Fruit fly (Drosophila melanogaster) whole organism, embryonic: Measurements from ENCODE around the gene Tlk.
A peak's percentile ranks its signal among the peaks of the same experiment; 100 is the strongest.

Source experiments
- Aef1 ChIP-seq: fragments of 200-800 bp; sonication (Bioruptor generic); IDR thresholded peaks from 3 replicates; pipeline ENCODE4 v1.3.6; 2022; ENCODE audit warnings: missing biosample characterization, missing genetic modification characterization
- Bteb2 ChIP-seq: fragments of 200-800 bp; sonication (Bioruptor generic); optimal IDR thresholded peaks from 2 replicates; lab custom pipeline; 2016; ENCODE audit warnings: missing biosample characterization, missing genetic modification characterization
- CG10565 ChIP-seq: fragments of 200-800 bp; sonication (Bioruptor generic); optimal IDR thresholded peaks from 3 replicates; lab custom pipeline; 2016; ENCODE audit warnings: missing biosample characterization, mild to moderate bottlenecking, missing genetic modification characterization
- CG10959 ChIP-seq: fragments of 200-800 bp; sonication (Bioruptor generic); IDR thresholded peaks from 2 replicates; pipeline ENCODE4 v1.3.6; 2022; ENCODE audit warnings: missing biosample characterization, missing genetic modification characterization
- CG14050 ChIP-seq: fragments of 200-800 bp; sonication (Bioruptor generic); IDR thresholded peaks from 3 replicates; pipeline ENCODE4 v1.3.6; 2022; ENCODE audit warnings: missing biosample characterization, missing genetic modification characterization
- CG14860 ChIP-seq: fragments of 200-800 bp; sonication (Bioruptor generic); IDR thresholded peaks from 3 replicates; pipeline ENCODE4 v1.3.6; 2022; ENCODE audit warnings: missing biosample characterization, missing genetic modification characterization; ENCODE audit not compliant: partially characterized antibody
- CG15479 ChIP-seq: fragments of 200-800 bp; sonication (Bioruptor generic); optimal IDR thresholded peaks from 3 replicates; lab custom pipeline; 2019; ENCODE audit warnings: missing biosample characterization, mild to moderate bottlenecking, missing genetic modification characterization, moderate library complexity
- CG1602 ChIP-seq: fragments of 200-800 bp; sonication (Bioruptor generic); optimal IDR thresholded peaks from 3 replicates; lab custom pipeline; 2016; ENCODE audit warnings: missing biosample characterization, missing genetic modification characterization
- CG16813 ChIP-seq: fragments of 200-800 bp; sonication (Bioruptor generic); IDR thresholded peaks from 3 replicates; pipeline ENCODE4 v1.3.6; 2022; ENCODE audit warnings: missing biosample characterization, missing genetic modification characterization; ENCODE audit not compliant: partially characterized antibody
- CG16863 ChIP-seq: fragments of 200-800 bp; sonication (Bioruptor generic); optimal IDR thresholded peaks from 3 replicates; lab custom pipeline; 2016; ENCODE audit warnings: missing biosample characterization, missing genetic modification characterization
- CG17328 ChIP-seq: fragments of 200-800 bp; sonication (Bioruptor generic); IDR thresholded peaks from 2 replicates; pipeline ENCODE4 v1.3.6; 2022; ENCODE audit warnings: missing biosample characterization, missing genetic modification characterization
- CG2116 ChIP-seq: fragments of 200-800 bp; sonication (Bioruptor generic); optimal IDR thresholded peaks from 3 replicates; lab custom pipeline; 2018; ENCODE audit warnings: missing biosample characterization, mild to moderate bottlenecking, missing genetic modification characterization
- CG2678 ChIP-seq: fragments of 200-800 bp; sonication (Bioruptor generic); optimal IDR thresholded peaks from 3 replicates; lab custom pipeline; 2019; ENCODE audit warnings: missing biosample characterization, mild to moderate bottlenecking, missing genetic modification characterization, moderate library complexity
- CG32767 ChIP-seq: fragments of 200-800 bp; sonication (Bioruptor generic); IDR thresholded peaks from 2 replicates; pipeline ENCODE4 v1.3.6; 2022; ENCODE audit warnings: missing biosample characterization, missing genetic modification characterization
- CG32772 ChIP-seq: fragments of 200-800 bp; sonication (Bioruptor generic); IDR thresholded peaks from 2 replicates; pipeline ENCODE4 v1.3.6; 2022; ENCODE audit warnings: missing biosample characterization, missing genetic modification characterization
- CG34376 ChIP-seq: fragments of 200-800 bp; sonication (Bioruptor generic); optimal IDR thresholded peaks from 2 replicates; lab custom pipeline; 2018; ENCODE audit warnings: missing biosample characterization, mild to moderate bottlenecking, missing genetic modification characterization
- CG7839 ChIP-seq: fragments of 200-800 bp; sonication (Bioruptor generic); optimal IDR thresholded peaks from 3 replicates; lab custom pipeline; 2018; ENCODE audit warnings: missing biosample characterization, mild to moderate bottlenecking, missing genetic modification characterization, moderate library complexity
- Chrac-16 ChIP-seq: fragments of 200-800 bp; sonication (Bioruptor generic); optimal IDR thresholded peaks from 3 replicates; lab custom pipeline; 2016; ENCODE audit warnings: missing biosample characterization, missing genetic modification characterization
- D19A ChIP-seq: fragments of 200-800 bp; optimal IDR thresholded peaks from 3 replicates; lab custom pipeline; 2019; ENCODE audit warnings: missing biosample characterization, mild to moderate bottlenecking, missing genetic modification characterization, moderate library complexity
- Drgx ChIP-seq: fragments of 200-800 bp; sonication (Bioruptor generic); IDR thresholded peaks from 2 replicates; pipeline ENCODE4 v1.3.6; 2022; ENCODE audit warnings: missing biosample characterization, missing genetic modification characterization
- Eip74EF ChIP-seq, 2 experiments: fragments of 200-800 bp in 1 of 2; fragments of >200 bp in 1 of 2; sonication (Bioruptor generic) in 1 of 2; optimal IDR thresholded peaks; 2 replicates each; lab custom pipeline; 2017 to 2019; ENCODE audit warnings: missing biosample characterization in 2 of 2, missing genetic modification characterization in 2 of 2, mild to moderate bottlenecking in 1 of 2, moderate library complexity in 1 of 2
- Fer2 ChIP-seq: fragments of 200-800 bp; sonication (Bioruptor generic); optimal IDR thresholded peaks from 2 replicates; lab custom pipeline; 2018; ENCODE audit warnings: missing biosample characterization, mild to moderate bottlenecking, missing genetic modification characterization, moderate library complexity
- HmgD ChIP-seq: fragments of 200-800 bp; sonication (Bioruptor generic); optimal IDR thresholded peaks from 3 replicates; lab custom pipeline; 2016; ENCODE audit warnings: missing biosample characterization, missing genetic modification characterization
- Hmx ChIP-seq: fragments of 200-800 bp; sonication (Bioruptor generic); optimal IDR thresholded peaks from 2 replicates; lab custom pipeline; 2016; ENCODE audit warnings: missing biosample characterization, missing genetic modification characterization
- Max ChIP-seq: fragments of 200-800 bp; sonication (Bioruptor generic); optimal IDR thresholded peaks from 2 replicates; lab custom pipeline; 2016; ENCODE audit warnings: missing biosample characterization, mild to moderate bottlenecking, missing genetic modification characterization
- Neu2 ChIP-seq: fragments of 200-800 bp; sonication (Bioruptor generic); optimal IDR thresholded peaks from 3 replicates; lab custom pipeline; 2016; ENCODE audit warnings: missing biosample characterization, missing genetic modification characterization, borderline replicate concordance
- YL-1 ChIP-seq: fragments of 200-800 bp; sonication (Bioruptor generic); optimal IDR thresholded peaks from 3 replicates; lab custom pipeline; 2017; ENCODE audit warnings: missing biosample characterization, mild to moderate bottlenecking, missing genetic modification characterization
- cato ChIP-seq: fragments of 200-800 bp; sonication (Bioruptor generic); optimal IDR thresholded peaks from 2 replicates; lab custom pipeline; 2016; ENCODE audit warnings: missing biosample characterization, missing genetic modification characterization, borderline replicate concordance
- corto ChIP-seq: fragments of 200-800 bp; sonication (Bioruptor generic); optimal IDR thresholded peaks from 2 replicates; lab custom pipeline; 2016; ENCODE audit warnings: missing biosample characterization, mild to moderate bottlenecking, missing genetic modification characterization, moderate library complexity
- crc ChIP-seq: fragments of 200-800 bp; sonication (Bioruptor generic); optimal IDR thresholded peaks from 2 replicates; lab custom pipeline; 2016; ENCODE audit warnings: missing biosample characterization, missing genetic modification characterization
- crp ChIP-seq, 2 experiments: fragments of 200-800 bp; sonication (Bioruptor generic); optimal IDR thresholded peaks; 2 replicates in 1 of 2; 3 replicates in 1 of 2; lab custom pipeline; 2017; ENCODE audit warnings: missing biosample characterization in 2 of 2, missing genetic modification characterization in 2 of 2, mild to moderate bottlenecking in 1 of 2, moderate library complexity in 1 of 2
- disco-r ChIP-seq: fragments of 200-800 bp; sonication (Bioruptor generic); optimal IDR thresholded peaks from 2 replicates; lab custom pipeline; 2016; ENCODE audit warnings: missing biosample characterization, missing genetic modification characterization
- grn ChIP-seq: fragments of 200-800 bp; sonication (Bioruptor generic); optimal IDR thresholded peaks from 3 replicates; lab custom pipeline; 2017; ENCODE audit warnings: missing biosample characterization, missing genetic modification characterization
- gro ChIP-seq: fragments of 200-800 bp; sonication (Bioruptor generic); optimal IDR thresholded peaks from 2 replicates; lab custom pipeline; 2016; ENCODE audit warnings: missing biosample characterization, missing genetic modification characterization
- hb ChIP-seq: fragments of 200-800 bp; sonication (Bioruptor generic); IDR thresholded peaks from 3 replicates; pipeline ENCODE4 v1.3.6; 2022; ENCODE audit warnings: missing biosample characterization, missing genetic modification characterization; ENCODE audit not compliant: partially characterized antibody
- pan ChIP-seq, 4 experiments: fragments of >200 bp in 3 of 4; fragments of 200-800 bp in 1 of 4; sonication (Bioruptor generic) in 1 of 4; optimal IDR thresholded peaks in 3 of 4; IDR thresholded peaks in 1 of 4; 2 replicates each; pipeline versions ENCODE4 v1.3.6 to Lab custom; 2017 to 2022; ENCODE audit warnings: missing biosample characterization in 2 of 4, missing genetic modification characterization in 2 of 4, mixed read lengths in 1 of 4
- pros ChIP-seq: fragments of 200-800 bp; sonication (Bioruptor generic); optimal IDR thresholded peaks from 3 replicates; lab custom pipeline; 2019; ENCODE audit warnings: missing biosample characterization, mild to moderate bottlenecking, missing genetic modification characterization, moderate library complexity
- salm ChIP-seq: fragments of 200-800 bp; sonication (Bioruptor generic); optimal IDR thresholded peaks from 2 replicates; lab custom pipeline; 2018; ENCODE audit warnings: missing biosample characterization, mild to moderate bottlenecking, missing genetic modification characterization
- sim ChIP-seq: fragments of 200-800 bp; sonication (Bioruptor generic); IDR thresholded peaks from 2 replicates; pipeline ENCODE4 v1.3.6; 2022; ENCODE audit warnings: missing biosample characterization, missing genetic modification characterization
- sna ChIP-seq: fragments of 200-800 bp; sonication (Bioruptor generic); IDR thresholded peaks from 2 replicates; pipeline ENCODE4 v1.3.6; 2022; ENCODE audit warnings: missing biosample characterization, missing genetic modification characterization; ENCODE audit not compliant: partially characterized antibody
- so ChIP-seq: fragments of 200-800 bp; sonication (Bioruptor generic); IDR thresholded peaks from 3 replicates; pipeline ENCODE4 v1.3.6; 2022; ENCODE audit warnings: missing biosample characterization, missing genetic modification characterization
- sqz ChIP-seq: fragments of 200-800 bp; sonication (Bioruptor generic); optimal IDR thresholded peaks from 3 replicates; lab custom pipeline; 2018; ENCODE audit warnings: missing biosample characterization, mild to moderate bottlenecking, missing genetic modification characterization
- stc ChIP-seq: fragments of 200-800 bp; sonication (Bioruptor generic); IDR thresholded peaks from 2 replicates; pipeline ENCODE4 v1.3.6; 2022; ENCODE audit warnings: missing biosample characterization, missing genetic modification characterization
- tgo ChIP-seq: fragments of 200-800 bp; sonication (Bioruptor generic); IDR thresholded peaks from 3 replicates; pipeline ENCODE4 v1.3.6; 2022; ENCODE audit warnings: missing biosample characterization, missing genetic modification characterization
- tna ChIP-seq: fragments of 200-800 bp; sonication (Bioruptor generic); IDR thresholded peaks from 2 replicates; pipeline ENCODE4 v1.3.6; 2022; ENCODE audit warnings: missing biosample characterization, missing genetic modification characterization; ENCODE audit not compliant: partially characterized antibody
- trem ChIP-seq: fragments of 200-800 bp; optimal IDR thresholded peaks from 3 replicates; lab custom pipeline; 2019; ENCODE audit warnings: missing biosample characterization, mild to moderate bottlenecking, missing genetic modification characterization, moderate library complexity

Gene Tlk

dm6 chrX:3691623-3692553 lies 27.9 kb upstream of the Tlk start (continued):
- TF ChIP-seq hb (GFP tag; lab: Robert Waterston, UW) (no peak), salm (peak; percentile 64), pan (optimal IDR thresholded peaks at IDR 0.05; lab: Kevin White, UChicago) (no peak), pan (GFP tag; optimal IDR thresholded peaks at IDR 0.05 in 1 of 2, IDR thresholded peaks at IDR 0.05 in 1 of 2) (peak in 1 of 2 experiments; percentile 87), CG32767 (GFP tag; lab: Robert Waterston, UW) (0 out of 2 replicates have a peak, but pooled peaks have one; percentile 44), Chrac-16 (GFP tag; lab: Kevin White, UChicago) (peak; percentile 72), crc (GFP tag; lab: Kevin White, UChicago) (peak; percentile 42), CG34376 (GFP tag; lab: Kevin White, UChicago) (peak; percentile 35), CG14050 (peak; percentile 78), CG16813 (no peak), stc (GFP tag; lab: Robert Waterston, UW) (peak; percentile 77; the same call in 1 of the 2 replicates), tgo (GFP tag; lab: Robert Waterston, UW) (peak; percentile 76), Neu2 (GFP tag; lab: Kevin White, UChicago) (no peak), CG2678 (peak; percentile 85), YL-1 (GFP tag; lab: Kevin White, UChicago) (peak; percentile 38), D19A (tag; lab: Kevin White, UChicago) (peak; percentile 72), CG2116 (GFP tag; lab: Kevin White, UChicago) (peak; percentile 26), Max (GFP tag; lab: Kevin White, UChicago) (peak; percentile 33), CG10565 (GFP tag; lab: Kevin White, UChicago) (no peak), CG7839 (tag; lab: Kevin White, UChicago) (peak; percentile 86), CG1602 (GFP tag; lab: Kevin White, UChicago) (peak; percentile 73), sim (GFP tag; lab: Robert Waterston, UW) (0 out of 2 replicates have a peak, but pooled peaks have one; percentile 46), sna (GFP tag; lab: Robert Waterston, UW) (no peak), HmgD (GFP tag; lab: Kevin White, UChicago) (no peak), CG16863 (peak; percentile 76), so (GFP tag; lab: Robert Waterston, UW) (no peak; the same call in 2 of the 3 replicates), gro (GFP tag; lab: Kevin White, UChicago) (peak; percentile 46), Hmx (GFP tag; lab: Kevin White, UChicago) (no peak), Aef1 (peak; percentile 66), CG17328 (GFP tag; lab: Robert Waterston, UW) (peak; percentile 79), pros (peak; percentile 16), corto (GFP tag; lab: Kevin White, UChicago) (peak; percentile 39), CG32772 (GFP tag; lab: Robert Waterston, UW) (peak; percentile 84), Drgx (GFP tag; lab: Robert Waterston, UW) (peak; percentile 91), sqz (GFP tag; lab: Kevin White, UChicago) (peak; percentile 94), cato (GFP tag; lab: Kevin White, UChicago) (peak; percentile 23), Fer2 (tag; lab: Kevin White, UChicago) (peak; percentile 18), grn (GFP tag; lab: Kevin White, UChicago) (peak; percentile 44), CG14860 (GFP tag; lab: Robert Waterston, UW) (no peak), CG15479 (GFP tag; lab: Kevin White, UChicago) (no peak), crp (GFP tag; optimal IDR thresholded peaks at IDR 0.05; lab: Kevin White, UChicago) (peak in 1 of 2 experiments; percentile 56), Bteb2 (peak; percentile 37), tna (GFP tag; lab: Robert Waterston, UW) (no peak), trem (tag; lab: Kevin White, UChicago) (peak; percentile 48), CG10959 (GFP tag; lab: Robert Waterston, UW) (peak; percentile 66), Eip74EF (GFP tag; optimal IDR thresholded peaks at IDR 0.05; lab: Kevin White, UChicago) (peak in 1 of 2 experiments; percentile 73), disco-r (GFP tag; lab: Kevin White, UChicago) (peak; percentile 64)
